ENCODE assay signal across 3 fruit fly cellular contexts in genomic region chrX:6179428-6179827, dm6.
TF ChIP-seq lines count a peak whose summit lies in the region.

No protein-coding gene starts in this region.

- TF ChIP-seq CTCF in whole organism, embryonic (GFP tag; optimal IDR thresholded peaks at IDR 0.05; lab: Kevin White, UChicago), result no peak

TF ChIP-seq in whole organism, embryonic, 481 proteins besides CTCF, POLR2A, EP300 and RAD21 (continues in another document):
- TF ChIP-seq CG18011 (GFP tag; optimal IDR thresholded peaks at IDR 0.05; lab: Kevin White, UChicago) (peak; percentile 14), fd96Cb (tag; optimal IDR thresholded peaks at IDR 0.05; lab: Kevin White, UChicago) (peak; percentile 23), Lhr (GFP tag; optimal IDR thresholded peaks at IDR 0.05; lab: Kevin White, UChicago) (no peak), Mad (GFP tag; optimal IDR thresholded peaks at IDR 0.05; lab: Kevin White, UChicago) (no peak), scrt (GFP tag; optimal IDR thresholded peaks at IDR 0.05; lab: Kevin White, UChicago) (peak; percentile 28), HHEX (GFP tag; optimal IDR thresholded peaks at IDR 0.05; lab: Kevin White, UChicago) (peak; percentile 45), dpn (GFP tag; optimal IDR thresholded peaks at IDR 0.05; lab: Kevin White, UChicago) (peak in 1 of 2 experiments; percentile 59), jumu (GFP tag; optimal IDR thresholded peaks at IDR 0.05; lab: Kevin White, UChicago) (no peak), zen (tag; optimal IDR thresholded peaks at IDR 0.05; lab: Kevin White, UChicago) (no peak), CG8290 (GFP tag; optimal IDR thresholded peaks at IDR 0.05; lab: Kevin White, UChicago) (no peak), CG8290 (tag; optimal IDR thresholded peaks at IDR 0.05; lab: Kevin White, UChicago) (peak in 1 of 2 experiments; percentile 33), pan (optimal IDR thresholded peaks at IDR 0.05; lab: Kevin White, UChicago) (no peak), pan (GFP tag; optimal IDR thresholded peaks at IDR 0.05 in 1 of 2, IDR thresholded peaks at IDR 0.05 in 1 of 2) (peak in 1 of 2 experiments; percentile 51), bigmax (GFP tag; optimal IDR thresholded peaks at IDR 0.05; lab: Kevin White, UChicago) (no peak), aop (GFP tag; IDR thresholded peaks at IDR 0.05; lab: Robert Waterston, UW) (no peak), fu2 (GFP tag; optimal IDR thresholded peaks at IDR 0.05; lab: Kevin White, UChicago) (no peak), ERR (GFP tag; optimal IDR thresholded peaks at IDR 0.05; lab: Kevin White, UChicago) (no peak), tin (GFP tag; optimal IDR thresholded peaks at IDR 0.05; lab: Kevin White, UChicago) (peak; percentile 45), Dad (GFP tag; optimal IDR thresholded peaks at IDR 0.05; lab: Kevin White, UChicago) (no peak), eve (GFP tag; optimal IDR thresholded peaks at IDR 0.05; lab: Kevin White, UChicago) (peak in 1 of 2 experiments; percentile 9), CG5953 (GFP tag; IDR thresholded peaks at IDR 0.05; lab: Robert Waterston, UW) (0 out of 2 replicates have a peak, but pooled peaks have one; percentile 25), CG17612 (GFP tag; IDR thresholded peaks at IDR 0.05; lab: Robert Waterston, UW) (no peak), CG8765 (GFP tag; IDR thresholded peaks at IDR 0.05; lab: Robert Waterston, UW) (no peak), CG3995 (GFP tag; optimal IDR thresholded peaks at IDR 0.05; lab: Kevin White, UChicago) (no peak), ems (GFP tag; optimal IDR thresholded peaks at IDR 0.05; lab: Kevin White, UChicago) (no peak), CG6272 (GFP tag; IDR thresholded peaks at IDR 0.05; lab: Robert Waterston, UW) (no peak), fd64A (GFP tag; optimal IDR thresholded peaks at IDR 0.05; lab: Kevin White, UChicago) (no peak), CG17802 (tag; optimal IDR thresholded peaks at IDR 0.05; lab: Kevin White, UChicago) (no peak), seq (GFP tag; IDR thresholded peaks at IDR 0.05; lab: Robert Waterston, UW) (no peak), vfl (GFP tag; optimal IDR thresholded peaks at IDR 0.05; lab: Kevin White, UChicago) (no peak), so (GFP tag; IDR thresholded peaks at IDR 0.05; lab: Robert Waterston, UW) (0 out of 3 replicates have a peak, but pooled peaks have one; percentile 24)

TF ChIP-seq in whole organism, prepupa, 60 proteins besides CTCF, POLR2A, EP300 and RAD21 (continues in another document):
- peak; percentile 29 for TF ChIP-seq Eip78C (GFP tag; lab: Kevin White, UChicago)
- no peak for TF ChIP-seq CG34406 (GFP tag; optimal IDR thresholded peaks at IDR 0.05; lab: Kevin White, UChicago)
- peak; percentile 9 for TF ChIP-seq OdsH (GFP tag; optimal IDR thresholded peaks at IDR 0.05; lab: Kevin White, UChicago)
- peak; percentile 50 for TF ChIP-seq svp (GFP tag; lab: Kevin White, UChicago)
- no peak for TF ChIP-seq fd59A (GFP tag; optimal IDR thresholded peaks at IDR 0.05; lab: Kevin White, UChicago)
- TF ChIP-seq CG8632 (GFP tag; optimal IDR thresholded peaks at IDR 0.05; lab: Kevin White, UChicago), result no peak
- no peak for TF ChIP-seq CG6808 (GFP tag; optimal IDR thresholded peaks at IDR 0.05; lab: Kevin White, UChicago)
- TF ChIP-seq Eip93F (GFP tag; optimal IDR thresholded peaks at IDR 0.05; lab: Kevin White, UChicago), result no peak
- peak; percentile 34 for TF ChIP-seq Hr4 (GFP tag; optimal IDR thresholded peaks at IDR 0.05; lab: Kevin White, UChicago)
- no peak for TF ChIP-seq CG8119 (GFP tag; IDR thresholded peaks at IDR 0.05; lab: Robert Waterston, UW)
- no peak for TF ChIP-seq CG9139 (GFP tag; optimal IDR thresholded peaks at IDR 0.05; lab: Kevin White, UChicago)
- no peak for TF ChIP-seq CG11902 (GFP tag; optimal IDR thresholded peaks at IDR 0.05; lab: Kevin White, UChicago)
- no peak for TF ChIP-seq CG8319 (GFP tag; optimal IDR thresholded peaks at IDR 0.05; lab: Kevin White, UChicago)
- no peak for TF ChIP-seq CG11762 (GFP tag; optimal IDR thresholded peaks at IDR 0.05; lab: Kevin White, UChicago; ENCODE audit: insufficient read depth)
- no peak for TF ChIP-seq CG6792 (GFP tag; optimal IDR thresholded peaks at IDR 0.05; lab: Kevin White, UChicago)
- TF ChIP-seq CG10631 (GFP tag; optimal IDR thresholded peaks at IDR 0.05; lab: Kevin White, UChicago), result peak; percentile 2
- no peak for TF ChIP-seq Eip75B (GFP tag; optimal IDR thresholded peaks at IDR 0.05; lab: Kevin White, UChicago)
- TF ChIP-seq CG32006 (GFP tag; optimal IDR thresholded peaks at IDR 0.05; lab: Kevin White, UChicago), result peak; percentile 18
- no peak for TF ChIP-seq CG6854 (GFP tag; optimal IDR thresholded peaks at IDR 0.05; lab: Kevin White, UChicago)
- TF ChIP-seq Hr38 (GFP tag; optimal IDR thresholded peaks at IDR 0.05; lab: Kevin White, UChicago), result no peak
- no peak for TF ChIP-seq CG4318 (GFP tag; optimal IDR thresholded peaks at IDR 0.05; lab: Kevin White, UChicago)
- peak; percentile 54; the same call in 1 of the 3 replicates for TF ChIP-seq eg (GFP tag; IDR thresholded peaks at IDR 0.05; lab: Robert Waterston, UW)
- no peak for TF ChIP-seq lz (GFP tag; optimal IDR thresholded peaks at IDR 0.05; lab: Kevin White, UChicago)
- TF ChIP-seq Blimp-1 (GFP tag; optimal IDR thresholded peaks at IDR 0.05; lab: Kevin White, UChicago), result no peak
- peak; percentile 7 for TF ChIP-seq CG31627 (GFP tag; optimal IDR thresholded peaks at IDR 0.05; lab: Kevin White, UChicago)
- TF ChIP-seq Gug (GFP tag; IDR thresholded peaks at IDR 0.05; lab: Robert Waterston, UW), result peak; percentile 45
- no peak for TF ChIP-seq spab (GFP tag; optimal IDR thresholded peaks at IDR 0.05; lab: Kevin White, UChicago)
- no peak for TF ChIP-seq net (GFP tag; optimal IDR thresholded peaks at IDR 0.05; lab: Kevin White, UChicago)
- no peak for TF ChIP-seq esn (GFP tag; optimal IDR thresholded peaks at IDR 0.05; lab: Kevin White, UChicago)
- TF ChIP-seq Met (GFP tag; optimal IDR thresholded peaks at IDR 0.05; lab: Kevin White, UChicago), result no peak
- TF ChIP-seq CG3919 (GFP tag; optimal IDR thresholded peaks at IDR 0.05; lab: Kevin White, UChicago), result peak; percentile 18
- no peak for TF ChIP-seq Sox14 (GFP tag; optimal IDR thresholded peaks at IDR 0.05; lab: Kevin White, UChicago)
- TF ChIP-seq Sox102F (GFP tag; optimal IDR thresholded peaks at IDR 0.05; lab: Kevin White, UChicago), result no peak
- no peak for TF ChIP-seq CG1621 (tag; optimal IDR thresholded peaks at IDR 0.05; lab: Kevin White, UChicago)

TF ChIP-seq in whole organism, pupa, 21 proteins besides CTCF, POLR2A, EP300 and RAD21:
- TF ChIP-seq CG15710 (tag; optimal IDR thresholded peaks at IDR 0.05; lab: Kevin White, UChicago), result peak; percentile 12
- peak; percentile 31 for TF ChIP-seq CG8301 (tag; optimal IDR thresholded peaks at IDR 0.05; lab: Kevin White, UChicago)
- TF ChIP-seq CG8159 (tag; optimal IDR thresholded peaks at IDR 0.05; lab: Kevin White, UChicago), result no peak
- peak; percentile 32; the same call in 1 of the 3 replicates for TF ChIP-seq fd96Ca (GFP tag; IDR thresholded peaks at IDR 0.05; lab: Robert Waterston, UW)
- TF ChIP-seq CG34367 (tag; optimal IDR thresholded peaks at IDR 0.05; lab: Kevin White, UChicago), result no peak
- TF ChIP-seq CG4496 (GFP tag; IDR thresholded peaks at IDR 0.05; lab: Robert Waterston, UW), result peak; percentile 51; the same call in 1 of the 3 replicates
- peak; percentile 48 for TF ChIP-seq Ets98B (GFP tag; IDR thresholded peaks at IDR 0.05; lab: Robert Waterston, UW)
- TF ChIP-seq CG14655 (GFP tag; optimal IDR thresholded peaks at IDR 0.05; lab: Kevin White, UChicago), result peak; percentile 24

Comparison
In these comparisons a context has a peak if more than half of its experiments do, and no peak if none do; other contexts are left out.
1. Of the 7 proteins assayed by ChIP-seq in both whole organism, embryonic and whole organism, prepupa: peak only in whole organism, embryonic: Blimp-1 and Sox102F; only in whole organism, prepupa: Hr39; in both: Gug; in neither: 3.